Fruit fly (Drosophila melanogaster) whole organism, embryonic: ENCODE data around the gene Or7a.
A peak's percentile ranks its signal among the peaks of the same experiment; 100 is the strongest.

ENCODE experiments used
- Aef1 ChIP-seq: fragments of 200-800 bp; sonication (Bioruptor generic); IDR thresholded peaks from 3 replicates; pipeline ENCODE4 v1.3.6; 2022; ENCODE audit warnings: missing biosample characterization, missing genetic modification characterization
- Atf3 ChIP-seq: fragments of 200-800 bp; sonication (Bioruptor generic); optimal IDR thresholded peaks from 3 replicates; lab custom pipeline; 2016; ENCODE audit warnings: missing biosample characterization, missing genetic modification characterization
- BEAF-32 ChIP-seq: fragments of 200-800 bp; sonication (Bioruptor generic); optimal IDR thresholded peaks from 3 replicates; lab custom pipeline; 2017; ENCODE audit warnings: missing biosample characterization, missing genetic modification characterization, mild to moderate bottlenecking, moderate library complexity, missing genetic modification reagents
- CG1024 ChIP-seq: fragments of 200-800 bp; sonication (Bioruptor generic); IDR thresholded peaks from 2 replicates; pipeline ENCODE4 v1.3.6; 2022; ENCODE audit warnings: missing biosample characterization, missing genetic modification characterization
- CG10267 ChIP-seq: fragments of 200-800 bp; sonication (Bioruptor generic); optimal IDR thresholded peaks from 2 replicates; lab custom pipeline; 2018; ENCODE audit warnings: missing biosample characterization, mild to moderate bottlenecking, missing genetic modification characterization, moderate library complexity
- CG10543 ChIP-seq: fragments of 200-800 bp; sonication (Bioruptor generic); optimal IDR thresholded peaks from 3 replicates; lab custom pipeline; 2017; ENCODE audit warnings: missing biosample characterization, mild to moderate bottlenecking, missing genetic modification characterization, moderate library complexity
- CG11723 ChIP-seq: fragments of 200-800 bp; sonication (Bioruptor generic); optimal IDR thresholded peaks from 2 replicates; lab custom pipeline; 2017; ENCODE audit warnings: missing biosample characterization, mild to moderate bottlenecking, missing genetic modification characterization
- CG12071 ChIP-seq: fragments of 200-800 bp; sonication (Bioruptor generic); optimal IDR thresholded peaks from 3 replicates; lab custom pipeline; 2018; ENCODE audit warnings: missing biosample characterization, mild to moderate bottlenecking, missing genetic modification characterization
- CG12219 ChIP-seq: fragments of 200-800 bp; sonication (Bioruptor generic); optimal IDR thresholded peaks from 3 replicates; lab custom pipeline; 2018; ENCODE audit warnings: missing biosample characterization, mild to moderate bottlenecking, missing genetic modification characterization
- CG12299 ChIP-seq: fragments of 200-800 bp; sonication (Bioruptor generic); optimal IDR thresholded peaks from 2 replicates; lab custom pipeline; 2018; ENCODE audit warnings: missing biosample characterization, mild to moderate bottlenecking, missing genetic modification characterization
- CG13287 ChIP-seq: fragments of 200-800 bp; sonication (Bioruptor generic); IDR thresholded peaks from 2 replicates; pipeline ENCODE4 v1.3.6; 2022; ENCODE audit warnings: missing biosample characterization, missing genetic modification characterization; ENCODE audit not compliant: partially characterized antibody
- CG13624 ChIP-seq: fragments of 200-800 bp; sonication (Bioruptor generic); optimal IDR thresholded peaks from 2 replicates; lab custom pipeline; 2016; ENCODE audit warnings: missing biosample characterization, missing genetic modification characterization
- CG15514 ChIP-seq: fragments of 200-800 bp; sonication (Bioruptor generic); optimal IDR thresholded peaks from 3 replicates; lab custom pipeline; 2017; ENCODE audit warnings: missing biosample characterization, missing genetic modification characterization, mild to moderate bottlenecking, moderate library complexity, missing genetic modification reagents
- CG1603 ChIP-seq: fragments of 200-800 bp; sonication (Bioruptor generic); optimal IDR thresholded peaks from 2 replicates; lab custom pipeline; 2019; ENCODE audit warnings: missing biosample characterization, mild to moderate bottlenecking, missing genetic modification characterization, moderate library complexity
- CG16815 ChIP-seq: fragments of 200-800 bp; sonication (Bioruptor generic); optimal IDR thresholded peaks from 3 replicates; lab custom pipeline; 2017; ENCODE audit warnings: missing biosample characterization, mild to moderate bottlenecking, missing genetic modification characterization
- CG18476 ChIP-seq: fragments of 200-800 bp; sonication (Bioruptor generic); optimal IDR thresholded peaks from 2 replicates; lab custom pipeline; 2016; ENCODE audit warnings: missing biosample characterization, mild to moderate bottlenecking, missing genetic modification characterization
- CG2120 ChIP-seq: fragments of 200-800 bp; sonication (Bioruptor generic); optimal IDR thresholded peaks from 3 replicates; lab custom pipeline; 2016; ENCODE audit warnings: missing biosample characterization, missing genetic modification characterization
- CG31441 ChIP-seq: fragments of 200-800 bp; sonication (Bioruptor generic); IDR thresholded peaks from 2 replicates; pipeline ENCODE4 v1.3.6; 2022; ENCODE audit warnings: missing biosample characterization, missing genetic modification characterization
- CG3838 ChIP-seq: fragments of 200-800 bp; sonication (Bioruptor generic); optimal IDR thresholded peaks from 3 replicates; lab custom pipeline; 2016; ENCODE audit warnings: missing biosample characterization, missing genetic modification characterization
- CG3847 ChIP-seq: fragments of 200-800 bp; sonication (Bioruptor generic); IDR thresholded peaks from 2 replicates; pipeline ENCODE4 v1.3.6; 2022; ENCODE audit warnings: missing biosample characterization, missing genetic modification characterization
- CG4328 ChIP-seq: fragments of 200-800 bp; sonication (Bioruptor generic); optimal IDR thresholded peaks from 3 replicates; lab custom pipeline; 2017; ENCODE audit warnings: missing biosample characterization, missing genetic modification reagents, missing genetic modification characterization
- CG4360 ChIP-seq: fragments of 200-800 bp; sonication (Bioruptor generic); IDR thresholded peaks from 2 replicates; pipeline ENCODE4 v1.3.6; 2022; ENCODE audit warnings: missing biosample characterization, missing genetic modification characterization
- CG43689 ChIP-seq: fragments of 200-800 bp; sonication (Bioruptor generic); IDR thresholded peaks from 2 replicates; pipeline ENCODE4 v1.3.6; 2022; ENCODE audit warnings: missing biosample characterization, missing genetic modification characterization
- CG4404 ChIP-seq: fragments of 200-800 bp; sonication (Bioruptor generic); IDR thresholded peaks from 2 replicates; pipeline ENCODE4 v1.3.6; 2022; ENCODE audit warnings: missing biosample characterization, missing genetic modification characterization
- CG6654 ChIP-seq: fragments of 200-800 bp; sonication (Bioruptor generic); optimal IDR thresholded peaks from 2 replicates; lab custom pipeline; 2017; ENCODE audit warnings: missing biosample characterization, mild to moderate bottlenecking, missing genetic modification characterization
- CG7556 ChIP-seq: fragments of 200-800 bp; sonication (Bioruptor generic); optimal IDR thresholded peaks from 2 replicates; lab custom pipeline; 2017; ENCODE audit warnings: missing biosample characterization, mild to moderate bottlenecking, missing genetic modification characterization
- CG9817 ChIP-seq: fragments of 200-800 bp; sonication (Bioruptor generic); optimal IDR thresholded peaks from 2 replicates; lab custom pipeline; 2018; ENCODE audit warnings: missing biosample characterization, mild to moderate bottlenecking, missing genetic modification characterization, moderate library complexity
- CoRest ChIP-seq: fragments of 200-800 bp; sonication (Bioruptor generic); optimal IDR thresholded peaks from 3 replicates; lab custom pipeline; 2018; ENCODE audit warnings: missing biosample characterization, mild to moderate bottlenecking, missing genetic modification characterization, moderate library complexity
- Dll ChIP-seq: fragments of 200-800 bp; sonication (Bioruptor generic); IDR thresholded peaks from 4 replicates; pipeline ENCODE4 v1.3.6; 2022; ENCODE audit warnings: missing biosample characterization, missing genetic modification characterization; ENCODE audit not compliant: partially characterized antibody
- E2f2 ChIP-seq: fragments of 200-800 bp; sonication (Bioruptor generic); IDR thresholded peaks from 2 replicates; pipeline ENCODE4 v1.3.6; 2022; ENCODE audit warnings: missing biosample characterization, missing genetic modification characterization
- Fer2 ChIP-seq: fragments of 200-800 bp; sonication (Bioruptor generic); optimal IDR thresholded peaks from 2 replicates; lab custom pipeline; 2018; ENCODE audit warnings: missing biosample characterization, mild to moderate bottlenecking, missing genetic modification characterization, moderate library complexity
- Gug ChIP-seq: fragments of 200-800 bp; sonication (Bioruptor generic); IDR thresholded peaks from 4 replicates; pipeline ENCODE4 v1.3.6; 2022; ENCODE audit warnings: missing biosample characterization, missing genetic modification characterization
- HmgZ ChIP-seq: fragments of 200-800 bp; sonication (Bioruptor generic); optimal IDR thresholded peaks from 2 replicates; lab custom pipeline; 2018; ENCODE audit warnings: missing biosample characterization, mild to moderate bottlenecking, missing genetic modification characterization
- Hmr ChIP-seq: fragments of 200-800 bp; sonication (Bioruptor generic); optimal IDR thresholded peaks from 3 replicates; lab custom pipeline; 2017; ENCODE audit warnings: mild to moderate bottlenecking, missing biosample characterization, missing genetic modification reagents, missing genetic modification characterization
- Lhr ChIP-seq: fragments of 200-800 bp; sonication (Bioruptor generic); optimal IDR thresholded peaks from 3 replicates; lab custom pipeline; 2017; ENCODE audit warnings: mild to moderate bottlenecking, missing biosample characterization, missing genetic modification reagents, missing genetic modification characterization
- Mrtf ChIP-seq: fragments of 200-800 bp; sonication (Bioruptor generic); IDR thresholded peaks from 3 replicates; pipeline ENCODE4 v1.3.6; 2022; ENCODE audit warnings: missing biosample characterization, missing genetic modification characterization
- Myb ChIP-seq: fragments of 200-800 bp; sonication (Bioruptor generic); optimal IDR thresholded peaks from 2 replicates; lab custom pipeline; 2016; ENCODE audit warnings: missing biosample characterization, missing genetic modification characterization
- amos ChIP-seq: fragments of 200-800 bp; sonication (Bioruptor generic); IDR thresholded peaks from 2 replicates; pipeline ENCODE4 v1.3.6; 2022; ENCODE audit warnings: missing biosample characterization, missing genetic modification characterization; ENCODE audit not compliant: partially characterized antibody
- cad ChIP-seq: fragments of >200 bp; optimal IDR thresholded peaks from 2 replicates; lab custom pipeline; 2017; ENCODE audit warnings: missing biosample characterization, missing genetic modification characterization
- cg ChIP-seq: fragments of 200-800 bp; sonication (Bioruptor generic); optimal IDR thresholded peaks from 3 replicates; lab custom pipeline; 2019; ENCODE audit warnings: missing biosample characterization, mild to moderate bottlenecking, missing genetic modification characterization, moderate library complexity
- ci ChIP-seq: fragments of 200-800 bp; sonication (Bioruptor generic); IDR thresholded peaks from 3 replicates; pipeline ENCODE4 v1.3.6; 2022; ENCODE audit warnings: missing biosample characterization, missing genetic modification characterization
- crp ChIP-seq, 2 experiments: fragments of 200-800 bp; sonication (Bioruptor generic); optimal IDR thresholded peaks; 2 replicates in 1 of 2; 3 replicates in 1 of 2; lab custom pipeline; 2017; ENCODE audit warnings: missing biosample characterization in 2 of 2, missing genetic modification characterization in 2 of 2, mild to moderate bottlenecking in 1 of 2, moderate library complexity in 1 of 2
- fd64A ChIP-seq: fragments of 200-800 bp; sonication (Bioruptor generic); optimal IDR thresholded peaks from 3 replicates; lab custom pipeline; 2018; ENCODE audit warnings: missing biosample characterization, mild to moderate bottlenecking, missing genetic modification characterization
- gsb ChIP-seq: fragments of 200-800 bp; sonication (Bioruptor generic); IDR thresholded peaks from 2 replicates; pipeline ENCODE4 v1.3.6; 2022; ENCODE audit warnings: missing biosample characterization, missing genetic modification characterization
- onecut ChIP-seq: fragments of 200-800 bp; sonication (Bioruptor generic); IDR thresholded peaks from 2 replicates; pipeline ENCODE4 v1.3.6; 2022; ENCODE audit warnings: missing biosample characterization, missing genetic modification characterization
- pros ChIP-seq: fragments of 200-800 bp; sonication (Bioruptor generic); optimal IDR thresholded peaks from 3 replicates; lab custom pipeline; 2019; ENCODE audit warnings: missing biosample characterization, mild to moderate bottlenecking, missing genetic modification characterization, moderate library complexity
- row ChIP-seq: fragments of 200-800 bp; sonication (Bioruptor generic); IDR thresholded peaks from 3 replicates; pipeline ENCODE4 v1.3.6; 2022; ENCODE audit warnings: missing biosample characterization, missing genetic modification characterization
- sug ChIP-seq: fragments of 200-800 bp; optimal IDR thresholded peaks from 2 replicates; lab custom pipeline; 2019; ENCODE audit warnings: missing biosample characterization, mild to moderate bottlenecking, missing genetic modification characterization, moderate library complexity
- unc-4 ChIP-seq: fragments of 200-800 bp; sonication (Bioruptor generic); IDR thresholded peaks from 2 replicates; pipeline ENCODE4 v1.3.6; 2022; ENCODE audit warnings: missing biosample characterization, missing genetic modification characterization; ENCODE audit not compliant: partially characterized antibody
- wek ChIP-seq: fragments of 200-800 bp; sonication (Bioruptor generic); optimal IDR thresholded peaks from 3 replicates; lab custom pipeline; 2018; ENCODE audit warnings: missing biosample characterization, mild to moderate bottlenecking, missing genetic modification characterization, moderate library complexity

The Or7a gene

dm6 chrX:8152718-8153117 lies 12.8 kb downstream of the Or7a start, which contains the start of gene CG18262 (continued):
- TF ChIP-seq row (GFP tag; lab: Robert Waterston, UW) (no peak), CG12071 (GFP tag; lab: Kevin White, UChicago) (no peak), cg (GFP tag; lab: Kevin White, UChicago) (peak; percentile 6), CG4360 (GFP tag; lab: Robert Waterston, UW) (no peak), CG12299 (tag; lab: Kevin White, UChicago) (no peak), pros (GFP tag; lab: Kevin White, UChicago) (no peak), CG10543 (GFP tag; lab: Kevin White, UChicago) (no peak), Atf3 (GFP tag; lab: Kevin White, UChicago) (no peak), CG13624 (GFP tag; lab: Kevin White, UChicago) (peak; percentile 21), Lhr (GFP tag; lab: Kevin White, UChicago) (no peak), Hmr (GFP tag; lab: Kevin White, UChicago) (no peak), Mrtf (GFP tag; lab: Robert Waterston, UW) (no peak), unc-4 (GFP tag; lab: Robert Waterston, UW) (0 out of 2 replicates have a peak, but pooled peaks have one; percentile 19), CG11723 (GFP tag; lab: Kevin White, UChicago) (no peak), CG16815 (GFP tag; lab: Kevin White, UChicago) (no peak), CG9817 (tag; lab: Kevin White, UChicago) (no peak), Dll (GFP tag; lab: Robert Waterston, UW) (no peak), gsb (GFP tag; lab: Robert Waterston, UW) (no peak), HmgZ (tag; lab: Kevin White, UChicago) (peak; percentile 12), CG43689 (GFP tag; lab: Robert Waterston, UW) (no peak), CG3838 (GFP tag; lab: Kevin White, UChicago) (no peak), Gug (GFP tag; lab: Robert Waterston, UW) (no peak), CG12219 (GFP tag; lab: Kevin White, UChicago) (no peak), wek (no peak), CG31441 (GFP tag; lab: Robert Waterston, UW) (no peak), CG1024 (GFP tag; lab: Robert Waterston, UW) (no peak), crp (GFP tag; optimal IDR thresholded peaks at IDR 0.05; lab: Kevin White, UChicago) (peak; percentile 23 to 87), E2f2 (peak; percentile 89), ci (GFP tag; lab: Robert Waterston, UW) (0 out of 3 replicates have a peak, but pooled peaks have one; percentile 26), fd64A (GFP tag; lab: Kevin White, UChicago) (no peak), CG7556 (no peak), onecut (no peak), Fer2 (no peak), cad (GFP tag; lab: Kevin White, UChicago) (no peak), CG4328 (GFP tag; lab: Kevin White, UChicago) (no peak), CG3847 (GFP tag; lab: Robert Waterston, UW) (peak; percentile 28; the same call in 1 of the 2 replicates), amos (no peak; the same call in 1 of the 2 replicates), BEAF-32 (GFP tag; lab: Kevin White, UChicago) (no peak), CoRest (peak; percentile 8), sug (no peak), CG13287 (peak; percentile 8; the same call in 1 of the 2 replicates), Myb (GFP tag; lab: Kevin White, UChicago) (peak; percentile 33), CG1603 (tag; lab: Kevin White, UChicago) (no peak), CG18476 (GFP tag; lab: Kevin White, UChicago) (no peak), CG15514 (GFP tag; lab: Kevin White, UChicago) (peak; percentile 72), CG6654 (GFP tag; lab: Kevin White, UChicago) (no peak), CG4404 (GFP tag; lab: Robert Waterston, UW) (no peak), CG2120 (GFP tag; lab: Kevin White, UChicago) (peak; percentile 27), CG10267 (tag; lab: Kevin White, UChicago) (peak; percentile 84), Aef1 (no peak)
